Worm (Caenorhabditis elegans) whole organism, L1 larva: ENCODE measurements around the gene ZK1290.10.
A peak's percentile ranks its signal among the peaks of the same experiment; 100 is the strongest.

Experiments used
- C04F5.9 ChIP-seq: sonication (generic microtip); optimal IDR thresholded peaks from 2 replicates; lab custom pipeline; 2016; ENCODE audit warnings: missing genetic modification characterization, missing compliant biosample characterization
- C34B4.2 ChIP-seq: sonication (generic microtip); optimal IDR thresholded peaks from 2 replicates; lab custom pipeline; 2017; ENCODE audit warnings: mild to moderate bottlenecking, missing genetic modification characterization, missing compliant biosample characterization
- Y116A8C.19 ChIP-seq: sonication (generic microtip); optimal IDR thresholded peaks from 2 replicates; lab custom pipeline; 2016; ENCODE audit warnings: missing compliant biosample characterization, missing genetic modification characterization, borderline replicate concordance
- aly-2 ChIP-seq: fragments of 150-350 bp; optimal IDR thresholded peaks from 2 replicates; lab custom pipeline; 2014; ENCODE audit warnings: missing biosample characterization, missing genetic modification characterization
- blmp-1 ChIP-seq: fragments of 150-350 bp; optimal IDR thresholded peaks from 2 replicates; lab custom pipeline; 2014; ENCODE audit warnings: missing biosample characterization, missing genetic modification characterization
- ceh-63 ChIP-seq: fragments of 200-800 bp; sonication (Bioruptor generic); optimal IDR thresholded peaks from 2 replicates; lab custom pipeline; 2018; ENCODE audit warnings: mild to moderate bottlenecking, missing genetic modification characterization, missing compliant biosample characterization
- ceh-82 ChIP-seq, 3 experiments: fragments of 150-350 bp in 1 of 3; sonication (generic microtip) in 2 of 3; optimal IDR thresholded peaks; 2 replicates each; lab custom pipeline; 2014 to 2017; ENCODE audit warnings: missing biosample characterization in 3 of 3, missing genetic modification characterization in 3 of 3
- ceh-90 ChIP-seq: sonication (generic microtip); optimal IDR thresholded peaks from 2 replicates; lab custom pipeline; 2016; ENCODE audit warnings: missing genetic modification characterization, missing compliant biosample characterization
- ces-1 ChIP-seq: fragments of 150-350 bp; optimal IDR thresholded peaks from 2 replicates; lab custom pipeline; 2014; ENCODE audit warnings: missing biosample characterization, missing genetic modification reagents, missing genetic modification characterization
- dpl-1 ChIP-seq, 3 experiments: fragments of 150-350 bp in 2 of 3; sonication (generic microtip) in 1 of 3; optimal IDR thresholded peaks; 2 replicates each; lab custom pipeline; 2014 to 2017; ENCODE audit warnings: missing biosample characterization in 3 of 3, missing genetic modification characterization in 3 of 3, missing genetic modification reagents in 3 of 3
- dsc-1 ChIP-seq: sonication (generic microtip); optimal IDR thresholded peaks from 2 replicates; lab custom pipeline; 2016; ENCODE audit warnings: mild to moderate bottlenecking, missing genetic modification characterization, missing compliant biosample characterization
- efl-1 ChIP-seq, 4 experiments: fragments of 150-350 bp; optimal IDR thresholded peaks in 3 of 4; peaks in 1 of 4; 1 replicate in 1 of 4; 2 replicates in 3 of 4; lab custom pipeline; 2014; ENCODE audit warnings: missing biosample characterization in 2 of 4, missing genetic modification characterization in 2 of 4, missing genetic modification reagents in 2 of 4
- egl-27 ChIP-seq, 2 experiments: fragments of 150-350 bp in 1 of 2; sonication (generic microtip); optimal IDR thresholded peaks; 3 replicates each; lab custom pipeline; 2017 to 2018; ENCODE audit warnings: missing biosample characterization in 2 of 2, missing genetic modification characterization in 2 of 2, missing genetic modification reagents in 2 of 2
- elt-2 ChIP-seq: sonication (generic microtip); optimal IDR thresholded peaks from 2 replicates; lab custom pipeline; 2016; ENCODE audit warnings: missing genetic modification characterization, mild to moderate bottlenecking, inconsistent platforms, missing compliant biosample characterization, missing genetic modification reagents
- fkh-10 ChIP-seq: sonication (generic microtip); optimal IDR thresholded peaks from 2 replicates; lab custom pipeline; 2017; ENCODE audit warnings: missing biosample characterization, missing genetic modification reagents, missing genetic modification characterization
- hlh-4 ChIP-seq: sonication (generic microtip); optimal IDR thresholded peaks from 2 replicates; lab custom pipeline; 2016; ENCODE audit warnings: mild to moderate bottlenecking, missing genetic modification characterization, missing compliant biosample characterization
- irx-1 ChIP-seq: sonication (generic microtip); optimal IDR thresholded peaks from 2 replicates; lab custom pipeline; 2016; ENCODE audit warnings: missing genetic modification characterization, missing compliant biosample characterization
- isw-1 ChIP-seq: fragments of 200-800 bp; sonication (Bioruptor generic); IDR thresholded peaks from 2 replicates; pipeline ENCODE4 v1.3.6; 2022; ENCODE audit warnings: missing genetic modification characterization, missing compliant biosample characterization
- jun-1 ChIP-seq: fragments of 150-350 bp; optimal IDR thresholded peaks from 2 replicates; lab custom pipeline; 2014; ENCODE audit warnings: missing biosample characterization, missing genetic modification reagents, missing genetic modification characterization
- lin-13 ChIP-seq: fragments of 150-350 bp; optimal IDR thresholded peaks from 2 replicates; lab custom pipeline; 2014; ENCODE audit warnings: missing biosample characterization, missing genetic modification reagents, missing genetic modification characterization
- lin-14 ChIP-seq: fragments of 200-800 bp; sonication (Bioruptor generic); optimal IDR thresholded peaks from 2 replicates; lab custom pipeline; 2018; ENCODE audit warnings: mild to moderate bottlenecking, missing genetic modification characterization, moderate library complexity, missing compliant biosample characterization
- lin-35 ChIP-seq, 2 experiments: fragments of 150-350 bp; optimal IDR thresholded peaks; 2 replicates each; lab custom pipeline; 2014; ENCODE audit warnings: missing biosample characterization in 2 of 2, missing genetic modification characterization in 2 of 2, missing genetic modification reagents in 2 of 2
- lin-39 ChIP-seq: fragments of 150-350 bp; optimal IDR thresholded peaks from 2 replicates; lab custom pipeline; 2014; ENCODE audit warnings: missing biosample characterization, missing genetic modification reagents, missing genetic modification characterization
- lsy-2 ChIP-seq, 2 experiments: fragments of 150-350 bp; optimal IDR thresholded peaks; 2 replicates each; lab custom pipeline; 2014; ENCODE audit warnings: missing biosample characterization in 2 of 2, missing genetic modification characterization in 2 of 2
- mab-9 ChIP-seq: fragments of 200-800 bp; sonication (Bioruptor generic); IDR thresholded peaks from 2 replicates; pipeline ENCODE4 v1.3.6; 2022; ENCODE audit warnings: missing genetic modification reagents, missing genetic modification characterization, missing compliant biosample characterization
- mep-1 ChIP-seq: fragments of 150-350 bp; optimal IDR thresholded peaks from 2 replicates; lab custom pipeline; 2014; ENCODE audit warnings: missing biosample characterization, missing genetic modification characterization
- nhr-11 ChIP-seq: fragments of 150-350 bp; optimal IDR thresholded peaks from 2 replicates; lab custom pipeline; 2014; ENCODE audit warnings: missing biosample characterization, missing genetic modification characterization
- nhr-19 ChIP-seq: fragments of 200-800 bp; sonication (Bioruptor generic); conservative IDR thresholded peaks from 2 replicates; pipeline ENCODE4 v1.3.6; 2022; ENCODE audit warnings: missing genetic modification characterization, missing compliant biosample characterization
- nhr-20 ChIP-seq: sonication (generic microtip); optimal IDR thresholded peaks from 2 replicates; lab custom pipeline; 2016; ENCODE audit warnings: mild to moderate bottlenecking, missing genetic modification characterization, missing compliant biosample characterization
- nhr-237 ChIP-seq: fragments of 150-350 bp; optimal IDR thresholded peaks from 2 replicates; lab custom pipeline; 2014; ENCODE audit warnings: missing biosample characterization, missing genetic modification characterization
- nhr-71 ChIP-seq: sonication (generic microtip); optimal IDR thresholded peaks from 2 replicates; lab custom pipeline; 2016; ENCODE audit warnings: mild to moderate bottlenecking, missing genetic modification characterization, moderate library complexity, missing compliant biosample characterization
- nhr-76 ChIP-seq: sonication (generic microtip); optimal IDR thresholded peaks from 2 replicates; lab custom pipeline; 2017; ENCODE audit warnings: missing biosample characterization, missing genetic modification characterization
- nhr-85 ChIP-seq: sonication (generic microtip); peaks from one replicate; lab custom pipeline; 2016; ENCODE audit warnings: missing genetic modification characterization, inconsistent platforms, missing compliant biosample characterization
- pag-3 ChIP-seq: sonication (generic microtip); optimal IDR thresholded peaks from 2 replicates; lab custom pipeline; 2017; ENCODE audit warnings: missing genetic modification characterization, mild to moderate bottlenecking, missing compliant biosample characterization, antibody characterized with exemption, borderline replicate concordance; ENCODE audit not compliant: insufficient read depth
- pax-3 ChIP-seq: fragments of 200-800 bp; sonication (Bioruptor generic); optimal IDR thresholded peaks from 2 replicates; lab custom pipeline; 2018; ENCODE audit warnings: mild to moderate bottlenecking, missing genetic modification characterization, moderate library complexity, missing compliant biosample characterization
- rnt-1 ChIP-seq: sonication (generic microtip); optimal IDR thresholded peaks from 2 replicates; lab custom pipeline; 2016; ENCODE audit warnings: mild to moderate bottlenecking, missing genetic modification characterization, moderate library complexity, missing compliant biosample characterization
- snpc-4 ChIP-seq: fragments of 150-350 bp; optimal IDR thresholded peaks from 2 replicates; lab custom pipeline; 2014; ENCODE audit warnings: missing biosample characterization, missing genetic modification characterization
- snu-23 ChIP-seq: sonication (generic microtip); optimal IDR thresholded peaks from 2 replicates; lab custom pipeline; 2016; ENCODE audit warnings: missing genetic modification characterization, missing compliant biosample characterization
- sptf-1 ChIP-seq: fragments of 150-350 bp; optimal IDR thresholded peaks from 2 replicates; lab custom pipeline; 2014; ENCODE audit warnings: missing biosample characterization, missing genetic modification characterization
- sup-37 ChIP-seq: fragments of 200-800 bp; sonication (Bioruptor generic); optimal IDR thresholded peaks from 2 replicates; lab custom pipeline; 2018; ENCODE audit warnings: mild to moderate bottlenecking, missing genetic modification characterization, missing compliant biosample characterization
- tbx-2 ChIP-seq: sonication (generic microtip); optimal IDR thresholded peaks from 2 replicates; lab custom pipeline; 2016; ENCODE audit warnings: missing genetic modification characterization, missing compliant biosample characterization
- unc-130 ChIP-seq: fragments of 150-350 bp; optimal IDR thresholded peaks from 2 replicates; lab custom pipeline; 2017; ENCODE audit warnings: missing biosample characterization, missing genetic modification characterization, inconsistent platforms
- unc-30 ChIP-seq: sonication (generic microtip); optimal IDR thresholded peaks from 2 replicates; lab custom pipeline; 2017; ENCODE audit warnings: missing biosample characterization, missing genetic modification characterization
- unc-86 ChIP-seq: sonication (generic microtip); optimal IDR thresholded peaks from 2 replicates; lab custom pipeline; 2016; ENCODE audit warnings: missing genetic modification characterization, missing compliant biosample characterization
- unc-98 ChIP-seq: fragments of 200-800 bp; sonication (Bioruptor generic); IDR thresholded peaks from 2 replicates; pipeline ENCODE4 v1.3.6; 2022; ENCODE audit warnings: missing genetic modification characterization, missing compliant biosample characterization
- vab-15 ChIP-seq: sonication (generic microtip); optimal IDR thresholded peaks from 2 replicates; lab custom pipeline; 2017; ENCODE audit warnings: missing genotype, mild to moderate bottlenecking, missing genetic modification characterization, missing compliant biosample characterization
- zag-1 ChIP-seq: fragments of 150-350 bp; optimal IDR thresholded peaks from 2 replicates; lab custom pipeline; 2014; ENCODE audit warnings: missing biosample characterization, missing genetic modification characterization
- zip-4 ChIP-seq: fragments of 200-800 bp; sonication (Bioruptor generic); optimal IDR thresholded peaks from 2 replicates; lab custom pipeline; 2018; ENCODE audit warnings: mild to moderate bottlenecking, missing genetic modification characterization, moderate library complexity, missing compliant biosample characterization

Gene ZK1290.10

DNA sequence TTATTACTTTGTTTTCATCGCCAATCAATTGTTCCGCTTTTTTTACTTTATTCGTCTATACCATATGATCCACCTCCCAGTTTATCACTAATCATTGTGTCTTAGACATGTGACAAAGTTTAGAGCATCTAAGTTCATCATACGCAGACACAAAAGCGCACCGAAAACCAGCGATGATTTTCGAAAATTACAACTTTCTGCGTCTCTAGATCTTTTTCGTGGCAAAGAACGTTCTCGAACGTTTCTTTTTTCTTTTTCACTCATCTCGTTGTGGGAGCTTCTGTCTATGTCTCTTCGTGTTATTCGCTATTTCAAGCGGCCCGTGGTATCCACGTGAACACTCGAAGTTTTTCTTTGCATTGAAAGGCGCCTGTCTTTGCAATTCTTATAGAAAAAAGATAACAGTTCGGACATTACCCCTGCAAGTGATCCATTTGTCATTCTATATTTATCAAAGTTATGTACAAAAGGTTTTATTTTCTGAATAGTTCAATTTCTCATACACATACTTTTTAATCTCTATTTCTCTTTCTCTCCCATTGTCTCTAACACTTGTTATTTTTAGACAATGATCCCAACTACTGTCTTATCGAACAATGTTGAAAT lies 24.5 kb downstream of the ZK1290.10 start, which contains the start of gene ZK1290.5 (continued):
- TF ChIP-seq hlh-4 (tag; lab: Kevin White, UChicago), result no peak
- no peak for TF ChIP-seq C04F5.9
- TF ChIP-seq zag-1 (tag; lab: Kevin White, UChicago), result no peak
- peak; percentile 75 for TF ChIP-seq dsc-1 (tag; lab: Kevin White, UChicago)
- no peak for TF ChIP-seq unc-30 (tag; lab: Kevin White, UChicago)
- no peak for TF ChIP-seq sptf-1 (tag; lab: Kevin White, UChicago)
- TF ChIP-seq fkh-10 (GFP tag; lab: Kevin White, UChicago), result peak; percentile 9
- TF ChIP-seq zip-4 (GFP tag; lab: Kevin White, UChicago), result peak; percentile 16
- TF ChIP-seq lsy-2 (tag; optimal IDR thresholded peaks at IDR 0.05; lab: Kevin White, UChicago), result peak; percentile 80 to 83
- TF ChIP-seq ceh-63, result no peak
- peak; percentile 87 for TF ChIP-seq mep-1 (tag; lab: Kevin White, UChicago)
- TF ChIP-seq isw-1 (GFP tag; lab: Robert Waterston, UW), result peak; percentile 20; the same call in 1 of the 2 replicates
- no peak for TF ChIP-seq nhr-76 (tag; lab: Kevin White, UChicago)
- peak; percentile 71 to 76 for TF ChIP-seq efl-1 (optimal IDR thresholded peaks at IDR 0.05; lab: Kevin White, UChicago)
- peak; percentile 46 to 94 for TF ChIP-seq efl-1 (GFP tag; optimal IDR thresholded peaks at IDR 0.05 in 1 of 2; lab: Kevin White, UChicago)
- no peak for TF ChIP-seq ceh-90 (tag; lab: Kevin White, UChicago)
- TF ChIP-seq snpc-4 (tag; lab: Kevin White, UChicago), result peak; percentile 33

DNA sequence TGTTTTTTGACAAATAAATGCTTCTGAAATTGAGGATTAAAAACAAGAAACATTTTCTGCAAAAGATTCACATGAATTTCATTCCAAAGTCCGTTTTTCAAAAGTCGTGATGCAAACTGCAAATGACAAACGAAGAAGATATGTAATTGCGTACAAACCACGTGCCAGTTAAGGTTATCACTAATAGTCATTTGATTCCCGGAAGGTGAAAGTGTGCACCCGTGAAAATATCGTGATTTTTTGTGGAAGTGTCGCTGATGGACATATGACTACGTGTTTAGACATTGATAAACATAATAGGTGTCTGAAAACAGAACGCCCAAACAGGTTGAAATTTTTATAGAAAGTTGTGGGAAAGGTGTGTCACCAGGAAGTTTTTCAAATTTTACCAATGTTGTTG lies 25.5 kb downstream of the ZK1290.10 start:
- no peak for TF ChIP-seq ces-1 (GFP tag; lab: Kevin White, UChicago)
- TF ChIP-seq lin-39 (tag; lab: Kevin White, UChicago), result no peak
- TF ChIP-seq irx-1 (tag; lab: Kevin White, UChicago), result no peak
- no peak for TF ChIP-seq zag-1 (tag; lab: Kevin White, UChicago)
- TF ChIP-seq nhr-11 (tag; lab: Kevin White, UChicago), result no peak
- TF ChIP-seq nhr-237, result no peak
- peak; percentile 48 for TF ChIP-seq pax-3 (tag; lab: Kevin White, UChicago)
- no peak for TF ChIP-seq mab-9
- TF ChIP-seq dpl-1 (GFP tag; optimal IDR thresholded peaks at IDR 0.05; lab: Kevin White, UChicago), result peak; percentile 5 to 45 (median 17)
- peak; percentile 94 for TF ChIP-seq nhr-85 (tag; lab: Kevin White, UChicago)
- TF ChIP-seq lin-35 (GFP tag; optimal IDR thresholded peaks at IDR 0.05; lab: Kevin White, UChicago), result peak in 1 of 2 experiments; percentile 82
- no peak for TF ChIP-seq unc-98
- no peak for TF ChIP-seq aly-2 (tag; lab: Kevin White, UChicago)
- TF ChIP-seq C34B4.2, result no peak
- TF ChIP-seq egl-27 (tag; optimal IDR thresholded peaks at IDR 0.05; lab: Kevin White, UChicago), result no peak
- no peak for TF ChIP-seq sptf-1 (tag; lab: Kevin White, UChicago)
- no peak for TF ChIP-seq rnt-1 (tag; lab: Kevin White, UChicago)
- TF ChIP-seq unc-30 (tag; lab: Kevin White, UChicago), result no peak
- peak in 1 of 2 experiments; percentile 8 for TF ChIP-seq efl-1 (optimal IDR thresholded peaks at IDR 0.05; lab: Kevin White, UChicago)
- peak in 1 of 2 experiments; percentile 91 for TF ChIP-seq efl-1 (GFP tag; optimal IDR thresholded peaks at IDR 0.05 in 1 of 2; lab: Kevin White, UChicago)
- TF ChIP-seq blmp-1, result peak; percentile 98
- no peak for TF ChIP-seq fkh-10 (GFP tag; lab: Kevin White, UChicago)
- no peak for TF ChIP-seq sup-37
- TF ChIP-seq hlh-4 (tag; lab: Kevin White, UChicago), result no peak
- no peak for TF ChIP-seq Y116A8C.19 (tag; lab: Kevin White, UChicago)
- no peak for TF ChIP-seq pag-3
- peak; percentile 86 for TF ChIP-seq nhr-71 (tag; lab: Kevin White, UChicago)
- peak; percentile 81 for TF ChIP-seq nhr-19 (GFP tag; lab: Robert Waterston, UW)
- no peak for TF ChIP-seq ceh-82 (tag; optimal IDR thresholded peaks at IDR 0.05; lab: Kevin White, UChicago)
- TF ChIP-seq lin-13 (GFP tag; lab: Kevin White, UChicago), result peak; percentile 3
- no peak for TF ChIP-seq jun-1 (tag; lab: Kevin White, UChicago)
- TF ChIP-seq snu-23 (GFP tag; lab: Kevin White, UChicago), result no peak
- TF ChIP-seq elt-2 (tag; lab: Kevin White, UChicago), result peak; percentile 96
- TF ChIP-seq unc-130 (tag; lab: Kevin White, UChicago), result peak; percentile 64
- peak; percentile 29 for TF ChIP-seq vab-15 (tag; lab: Kevin White, UChicago)
- no peak for TF ChIP-seq ceh-90 (tag; lab: Kevin White, UChicago)
- TF ChIP-seq nhr-20, result peak; percentile 89
- TF ChIP-seq dsc-1 (tag; lab: Kevin White, UChicago), result no peak
- peak; percentile 71 for TF ChIP-seq lin-14 (GFP tag; lab: Kevin White, UChicago)
- TF ChIP-seq tbx-2 (tag; lab: Kevin White, UChicago), result peak; percentile 64
- no peak for TF ChIP-seq unc-86
